Fruit fly (Drosophila melanogaster): ENCODE results near the gene CG12693.

CG12693 gene

DNA sequence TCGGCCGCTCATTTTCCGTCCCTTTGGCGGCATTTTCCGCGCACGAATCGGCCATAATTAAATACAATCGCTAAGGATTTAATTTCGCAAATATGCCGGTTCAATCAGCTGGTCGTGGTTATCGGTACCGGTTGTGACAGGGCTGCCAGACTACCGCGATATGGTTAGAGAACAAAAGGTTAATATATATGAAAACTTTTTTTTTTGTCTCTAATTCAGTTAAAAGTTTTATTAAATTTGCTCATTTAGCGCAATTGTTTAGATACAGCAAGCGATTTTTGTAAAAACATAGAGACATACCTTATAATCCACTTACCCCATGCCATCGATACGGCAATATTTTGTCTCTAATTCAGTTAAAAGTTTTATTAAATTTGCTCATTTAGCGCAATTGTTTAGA, 11.3 kb downstream of the CG12693 start (continued):
- TF ChIP-seq CG10366 (GFP tag; IDR thresholded peaks at IDR 0.05) (peak; percentile 62), E2f2 (GFP tag; IDR thresholded peaks at IDR 0.05) (peak; percentile 34; the same call in 1 of the 2 replicates), Dll (GFP tag; IDR thresholded peaks at IDR 0.05; ENCODE audit: partially characterized antibody) (0 out of 4 replicates have a peak, but pooled peaks have one; percentile 23), CG4730 (GFP tag; IDR thresholded peaks at IDR 0.05) (peak; percentile 51; the same call in 1 of the 2 replicates), Rx (GFP tag; IDR thresholded peaks at IDR 0.05) (peak; percentile 44; the same call in 1 of the 2 replicates), otp (GFP tag; IDR thresholded peaks at IDR 0.05) (0 out of 3 replicates have a peak, but pooled peaks have one; percentile 47), ci (GFP tag; IDR thresholded peaks at IDR 0.05) (0 out of 3 replicates have a peak, but pooled peaks have one; percentile 37), CG14667 (GFP tag; IDR thresholded peaks at IDR 0.05) (peak; percentile 52), crp (GFP tag; optimal IDR thresholded peaks at IDR 0.05) (peak in 1 of 2 experiments; percentile 73), CG32532 (GFP tag; IDR thresholded peaks at IDR 0.05) (peak; percentile 78), Mrtf (GFP tag; IDR thresholded peaks at IDR 0.05) (0 out of 3 replicates have a peak, but pooled peaks have one; percentile 30), peb (GFP tag; IDR thresholded peaks at IDR 0.05) (peak; percentile 42; the same call in 1 of the 2 replicates), CG8765 (GFP tag; IDR thresholded peaks at IDR 0.05) (peak; percentile 35; the same call in 1 of the 2 replicates), Ptx1 (GFP tag; IDR thresholded peaks at IDR 0.05) (peak; percentile 76), CG1024 (GFP tag; IDR thresholded peaks at IDR 0.05) (peak; percentile 51), CG34422 (GFP tag; IDR thresholded peaks at IDR 0.05) (peak; percentile 71), rib (GFP tag; IDR thresholded peaks at IDR 0.05) (0 out of 2 replicates have a peak, but pooled peaks have one; percentile 40), CG32772 (GFP tag; IDR thresholded peaks at IDR 0.05) (peak; percentile 68), CG10959 (GFP tag; IDR thresholded peaks at IDR 0.05) (0 out of 2 replicates have a peak, but pooled peaks have one; percentile 24), ssp (GFP tag; IDR thresholded peaks at IDR 0.05) (0 out of 2 replicates have a peak, but pooled peaks have one; percentile 20), sisA (GFP tag; IDR thresholded peaks at IDR 0.05) (peak; percentile 68), esg (GFP tag; conservative IDR thresholded peaks at IDR 0.05) (peak; percentile 58), Aef1 (GFP tag; IDR thresholded peaks at IDR 0.05) (peak; percentile 60), H2.0 (GFP tag; IDR thresholded peaks at IDR 0.05) (peak; percentile 53; the same call in 1 of the 2 replicates), ken (GFP tag; IDR thresholded peaks at IDR 0.05) (peak; percentile 56; the same call in 1 of the 3 replicates), CG9215 (GFP tag; IDR thresholded peaks at IDR 0.05) (peak; percentile 54), CG17328 (GFP tag; IDR thresholded peaks at IDR 0.05) (peak; percentile 45; the same call in 1 of the 2 replicates), tgo (GFP tag; IDR thresholded peaks at IDR 0.05) (peak; percentile 65), Drgx (GFP tag; IDR thresholded peaks at IDR 0.05) (peak; percentile 39; the same call in 1 of the 2 replicates), Awh (GFP tag; IDR thresholded peaks at IDR 0.05) (0 out of 2 replicates have a peak, but pooled peaks have one; percentile 25), Oaz (GFP tag; IDR thresholded peaks at IDR 0.05) (peak; percentile 60), E2f1 (GFP tag; IDR thresholded peaks at IDR 0.05) (peak; percentile 36; the same call in 1 of the 2 replicates), CG6272 (GFP tag; IDR thresholded peaks at IDR 0.05) (peak; percentile 63), CG6689 (GFP tag; IDR thresholded peaks at IDR 0.05) (peak; percentile 90), slbo (GFP tag; IDR thresholded peaks at IDR 0.05) (peak; percentile 79), CG3847 (GFP tag; IDR thresholded peaks at IDR 0.05) (peak; percentile 46), Rfx (GFP tag; IDR thresholded peaks at IDR 0.05) (peak; percentile 71), cas (GFP tag; IDR thresholded peaks at IDR 0.05) (peak; percentile 29; the same call in 1 of the 2 replicates), CG2889 (GFP tag; IDR thresholded peaks at IDR 0.05) (0 out of 3 replicates have a peak, but pooled peaks have one; percentile 18), CG7357 (GFP tag; IDR thresholded peaks at IDR 0.05) (peak; percentile 16; the same call in 1 of the 3 replicates), CG14014 (GFP tag; IDR thresholded peaks at IDR 0.05) (peak; percentile 51), zfh1 (GFP tag; IDR thresholded peaks at IDR 0.05) (peak; percentile 59; the same call in 1 of the 3 replicates), ap (GFP tag; IDR thresholded peaks at IDR 0.05) (peak; percentile 42; the same call in 1 of the 2 replicates)
